Worm (Caenorhabditis elegans) whole organism, L3 larva: ENCODE results near the gene Y32G9B.1.

Experiments
- R02D3.7 ChIP-seq: fragments of 150-350 bp; optimal IDR thresholded peaks from 2 replicates; lab custom pipeline; 2014; ENCODE audit warnings: missing biosample characterization, missing genetic modification characterization
- aly-2 ChIP-seq: fragments of 150-350 bp; optimal IDR thresholded peaks from 2 replicates; lab custom pipeline; 2014; ENCODE audit warnings: missing biosample characterization, missing genetic modification characterization
- ama-1 ChIP-seq: fragments of 150-350 bp; optimal IDR thresholded peaks from 2 replicates; lab custom pipeline; 2018
- ceh-16 ChIP-seq: sonication (generic microtip); optimal IDR thresholded peaks from 2 replicates; lab custom pipeline; 2017; ENCODE audit warnings: missing biosample characterization, missing genetic modification characterization
- ceh-28 ChIP-seq: fragments of 150-350 bp; optimal IDR thresholded peaks from 2 replicates; lab custom pipeline; 2014; ENCODE audit warnings: missing biosample characterization, missing genetic modification reagents, missing genetic modification characterization
- ceh-82 ChIP-seq: fragments of 150-350 bp; optimal IDR thresholded peaks from 2 replicates; lab custom pipeline; 2014; ENCODE audit warnings: missing biosample characterization, missing genetic modification characterization
- egl-27 ChIP-seq: sonication (generic microtip); optimal IDR thresholded peaks from 4 replicates; lab custom pipeline; 2017; ENCODE audit warnings: missing biosample characterization, missing genetic modification reagents, missing genetic modification characterization
- egl-5 ChIP-seq: fragments of 150-350 bp; optimal IDR thresholded peaks from 2 replicates; lab custom pipeline; 2017; ENCODE audit warnings: missing biosample characterization, missing genetic modification reagents, missing genetic modification characterization, inconsistent platforms
- elt-1 ChIP-seq: fragments of 150-350 bp; optimal IDR thresholded peaks from 2 replicates; lab custom pipeline; 2014; ENCODE audit warnings: missing biosample characterization, missing genetic modification characterization
- elt-2 ChIP-seq: sonication (generic microtip); optimal IDR thresholded peaks from 2 replicates; lab custom pipeline; 2016; ENCODE audit warnings: missing genetic modification reagents, mild to moderate bottlenecking, missing genetic modification characterization, missing compliant biosample characterization
- elt-3 ChIP-seq, 3 experiments: fragments of 150-350 bp in 1 of 3; sonication (generic microtip) in 2 of 3; optimal IDR thresholded peaks; 2 replicates in 2 of 3; 4 replicates in 1 of 3; lab custom pipeline; 2014 to 2017; ENCODE audit warnings: missing biosample characterization in 3 of 3, missing genetic modification characterization in 3 of 3
- fkh-2 ChIP-seq: fragments of 150-350 bp; optimal IDR thresholded peaks from 2 replicates; lab custom pipeline; 2014; ENCODE audit warnings: missing biosample characterization, missing genetic modification reagents, missing genetic modification characterization
- jun-1 ChIP-seq: fragments of 150-350 bp; optimal IDR thresholded peaks from 2 replicates; lab custom pipeline; 2014; ENCODE audit warnings: missing biosample characterization, missing genetic modification reagents, missing genetic modification characterization
- lin-15B ChIP-seq: fragments of 150-350 bp; optimal IDR thresholded peaks from 2 replicates; lab custom pipeline; 2014; ENCODE audit warnings: missing biosample characterization, missing genetic modification characterization
- lsy-12 ChIP-seq: sonication (generic microtip); optimal IDR thresholded peaks from 2 replicates; lab custom pipeline; 2016; ENCODE audit warnings: mild to moderate bottlenecking, missing genetic modification characterization, missing compliant biosample characterization
- mdl-1 ChIP-seq: fragments of 150-350 bp; optimal IDR thresholded peaks from 2 replicates; lab custom pipeline; 2014; ENCODE audit warnings: missing biosample characterization, missing genetic modification characterization
- nfya-1 ChIP-seq: sonication (generic microtip); optimal IDR thresholded peaks from 2 replicates; lab custom pipeline; 2017; ENCODE audit warnings: missing genetic modification characterization, mild to moderate bottlenecking, missing compliant biosample characterization, antibody characterized with exemption, moderate library complexity; ENCODE audit not compliant: insufficient read depth
- nhr-11 ChIP-seq: fragments of 150-350 bp; optimal IDR thresholded peaks from 2 replicates; lab custom pipeline; 2014; ENCODE audit warnings: missing biosample characterization, missing genetic modification characterization
- nhr-12 ChIP-seq: fragments of 150-350 bp; optimal IDR thresholded peaks from 2 replicates; lab custom pipeline; 2014; ENCODE audit warnings: missing biosample characterization, missing genetic modification characterization
- nhr-23 ChIP-seq: fragments of 150-350 bp; optimal IDR thresholded peaks from 2 replicates; lab custom pipeline; 2014; ENCODE audit warnings: missing biosample characterization, missing genetic modification reagents, missing genetic modification characterization
- nhr-237 ChIP-seq: fragments of 150-350 bp; optimal IDR thresholded peaks from 2 replicates; lab custom pipeline; 2014; ENCODE audit warnings: missing biosample characterization, missing genetic modification characterization
- nhr-25 ChIP-seq: sonication (generic microtip); optimal IDR thresholded peaks from 2 replicates; lab custom pipeline; 2017; ENCODE audit warnings: missing biosample characterization, missing genetic modification characterization
- nhr-28 ChIP-seq: fragments of 150-350 bp; optimal IDR thresholded peaks from 2 replicates; lab custom pipeline; 2014; ENCODE audit warnings: missing biosample characterization, missing genetic modification characterization
- nhr-43 ChIP-seq: sonication (generic microtip); optimal IDR thresholded peaks from 2 replicates; lab custom pipeline; 2016; ENCODE audit warnings: mild to moderate bottlenecking, missing genetic modification characterization, missing compliant biosample characterization; ENCODE audit not compliant: poor library complexity, severe bottlenecking
- nhr-67 ChIP-seq: fragments of 150-350 bp; optimal IDR thresholded peaks from 2 replicates; lab custom pipeline; 2014; ENCODE audit warnings: missing biosample characterization, missing genetic modification characterization
- nhr-77 ChIP-seq: fragments of 150-350 bp; optimal IDR thresholded peaks from 2 replicates; lab custom pipeline; 2014; ENCODE audit warnings: missing biosample characterization, missing genetic modification characterization
- pha-4 ChIP-seq: fragments of 150-350 bp; optimal IDR thresholded peaks from 2 replicates; lab custom pipeline; 2014; ENCODE audit warnings: missing biosample characterization, missing genetic modification reagents, missing genetic modification characterization
- sea-2 ChIP-seq: fragments of 150-350 bp; sonication (generic microtip); optimal IDR thresholded peaks from 4 replicates; lab custom pipeline; 2014; ENCODE audit warnings: missing biosample characterization, missing genetic modification reagents, missing genetic modification characterization
- snpc-4 ChIP-seq: fragments of 150-350 bp; optimal IDR thresholded peaks from 2 replicates; lab custom pipeline; 2014; ENCODE audit warnings: missing biosample characterization, missing genetic modification characterization
- tbx-2 ChIP-seq: sonication (generic microtip); optimal IDR thresholded peaks from 2 replicates; lab custom pipeline; 2016; ENCODE audit warnings: mild to moderate bottlenecking, missing genetic modification characterization, missing compliant biosample characterization
- zag-1 ChIP-seq: fragments of 150-350 bp; optimal IDR thresholded peaks from 2 replicates; lab custom pipeline; 2014; ENCODE audit warnings: missing biosample characterization, missing genetic modification characterization
- ztf-11 ChIP-seq: fragments of 150-350 bp; optimal IDR thresholded peaks from 2 replicates; lab custom pipeline; 2014; ENCODE audit warnings: missing biosample characterization, missing genetic modification characterization
- ztf-4 ChIP-seq: fragments of 150-350 bp; optimal IDR thresholded peaks from 2 replicates; lab custom pipeline; 2014; ENCODE audit warnings: missing biosample characterization, missing genetic modification characterization

Gene Y32G9B.1

DNA sequence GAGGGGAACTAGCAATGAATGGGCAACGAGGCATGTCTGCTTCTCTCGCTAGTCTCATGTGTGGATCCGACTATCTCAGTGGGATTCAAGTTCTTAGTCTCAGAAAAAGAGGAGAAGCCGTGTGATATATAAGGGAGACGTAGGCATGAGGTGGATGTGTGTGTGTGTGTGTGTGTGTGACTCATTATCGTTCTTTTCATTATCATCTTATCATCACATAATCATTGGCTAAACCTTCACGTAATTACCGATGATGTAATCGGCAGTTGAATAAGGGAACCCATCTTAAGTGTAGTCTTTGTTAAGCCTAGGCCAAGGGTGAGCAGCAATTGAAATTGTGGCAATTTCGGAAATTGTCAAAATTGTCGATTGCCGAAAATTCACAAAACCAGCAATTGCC is at the start of gene Y32G9B.1:
Y32G9B.1 (minus strand) TSS at position 101 of the 400 bp plus-strand sequence.
- TF ChIP-seq nhr-11 (tag; lab: Kevin White, UChicago) (no peak), nhr-25 (tag; lab: Kevin White, UChicago) (peak; percentile 48)

DNA sequence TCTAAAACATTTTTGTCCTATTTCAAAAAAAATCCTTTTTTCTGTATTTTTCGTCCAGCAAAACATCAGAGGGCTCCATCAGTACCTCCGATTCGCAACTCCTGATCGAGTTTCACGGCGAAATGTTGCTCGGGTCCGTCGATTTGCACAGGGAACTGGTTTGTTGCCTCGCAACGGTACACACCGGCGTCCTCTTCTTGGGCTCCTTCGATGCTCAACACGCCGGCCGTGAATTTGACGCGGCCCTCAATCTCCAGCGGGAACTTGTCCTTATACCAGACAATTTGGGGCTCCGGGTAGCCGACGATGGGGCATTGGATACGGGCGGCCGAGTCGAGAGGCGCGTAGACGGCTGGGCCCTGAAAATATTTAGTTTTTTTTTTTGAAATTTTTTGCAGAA is 48.2 kb upstream of the Y32G9B.1 start:
- TF ChIP-seq lin-15B (tag; lab: Kevin White, UChicago), result no peak
- no peak for TF ChIP-seq elt-1
- TF ChIP-seq nhr-77 (tag; lab: Kevin White, UChicago), result no peak
- no peak for TF ChIP-seq zag-1 (tag; lab: Kevin White, UChicago)
- no peak for TF ChIP-seq nhr-67 (tag; lab: Kevin White, UChicago)
- TF ChIP-seq nhr-23 (tag; lab: Kevin White, UChicago), result no peak
- TF ChIP-seq mdl-1 (tag; lab: Kevin White, UChicago), result no peak
- no peak for TF ChIP-seq elt-2 (tag; lab: Kevin White, UChicago)
- TF ChIP-seq nhr-43 (tag; lab: Kevin White, UChicago), result no peak
- no peak for TF ChIP-seq lsy-12 (tag; lab: Kevin White, UChicago)
- TF ChIP-seq nfya-1, result no peak
- TF ChIP-seq nhr-25 (tag; lab: Kevin White, UChicago), result no peak
- TF ChIP-seq R02D3.7 (tag; lab: Kevin White, UChicago), result no peak
- no peak for TF ChIP-seq fkh-2 (tag; lab: Kevin White, UChicago)
- no peak for TF ChIP-seq egl-5 (tag; lab: Kevin White, UChicago)
- TF ChIP-seq nhr-12 (tag; lab: Kevin White, UChicago), result no peak
- TF ChIP-seq aly-2 (tag; lab: Kevin White, UChicago), result no peak
- TF ChIP-seq ztf-11, result no peak

DNA sequence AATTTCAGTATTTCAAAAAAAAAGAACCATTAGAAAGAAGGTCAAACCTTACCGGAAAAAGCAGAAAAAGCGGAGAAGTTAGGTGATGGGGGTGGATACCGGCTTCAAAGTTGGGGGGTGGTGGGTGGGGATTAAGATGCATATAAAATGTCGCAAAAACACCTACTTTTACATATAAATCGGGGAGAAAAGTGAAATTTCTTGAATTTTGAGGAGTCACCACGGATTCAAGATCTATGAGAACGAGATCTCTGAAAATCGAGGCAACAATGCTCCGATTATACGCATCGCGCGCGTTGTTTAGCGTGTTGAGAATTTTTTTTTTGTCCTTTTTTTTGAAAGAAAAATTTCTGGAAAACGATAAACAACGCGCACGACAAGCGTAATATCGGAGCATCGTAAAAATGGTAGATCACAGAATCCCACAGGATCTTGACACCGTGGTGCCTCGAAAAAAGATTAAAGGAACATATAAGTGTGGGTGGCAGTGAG is 45.7 kb upstream of the Y32G9B.1 start:
- no peak for TF ChIP-seq nhr-28 (tag; lab: Kevin White, UChicago)
- peak; percentile 75 for TF ChIP-seq ama-1
- TF ChIP-seq egl-27 (tag; lab: Kevin White, UChicago), result no peak
- peak; percentile 84 for TF ChIP-seq lsy-12 (tag; lab: Kevin White, UChicago)
- no peak for TF ChIP-seq ztf-11
- TF ChIP-seq jun-1 (tag; lab: Kevin White, UChicago), result no peak
- no peak for TF ChIP-seq mdl-1 (tag; lab: Kevin White, UChicago)
- peak; percentile 74 for TF ChIP-seq ztf-4 (tag; lab: Kevin White, UChicago)
- peak; percentile 10 for TF ChIP-seq pha-4
- TF ChIP-seq lin-15B (tag; lab: Kevin White, UChicago), result peak; percentile 0
- TF ChIP-seq elt-2 (tag; lab: Kevin White, UChicago), result peak; percentile 33
- no peak for TF ChIP-seq ceh-28 (tag; lab: Kevin White, UChicago)
- TF ChIP-seq nhr-25 (tag; lab: Kevin White, UChicago), result no peak
- TF ChIP-seq nhr-77 (tag; lab: Kevin White, UChicago), result no peak
- TF ChIP-seq tbx-2 (tag; lab: Kevin White, UChicago), result no peak
- TF ChIP-seq, all 47 proteins: peak for 6

DNA sequence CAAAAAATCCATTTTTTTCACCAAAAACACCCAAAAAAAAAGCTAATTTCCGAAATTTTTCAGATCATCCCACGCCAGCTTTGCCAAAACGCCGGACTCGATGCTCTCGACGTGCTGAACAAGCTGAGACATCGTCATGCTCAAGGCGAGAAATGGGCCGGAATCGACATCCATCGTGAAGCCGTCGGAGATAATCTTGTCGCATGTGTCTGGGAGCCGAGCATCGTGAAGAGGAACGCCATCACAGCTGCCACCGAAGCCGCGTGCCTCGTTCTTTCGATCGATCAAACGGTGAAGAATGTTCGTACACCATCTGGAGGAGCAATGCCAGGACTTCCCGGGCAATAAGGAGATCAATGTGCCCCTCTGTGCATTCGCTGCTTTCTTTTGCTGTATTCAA is 45.0 kb upstream of the Y32G9B.1 start:
- TF ChIP-seq nhr-237 (no peak), snpc-4 (tag; lab: Kevin White, UChicago) (no peak), mdl-1 (tag; lab: Kevin White, UChicago) (no peak), tbx-2 (tag; lab: Kevin White, UChicago) (no peak), zag-1 (tag; lab: Kevin White, UChicago) (no peak), nfya-1 (no peak), ama-1 (no peak), nhr-23 (tag; lab: Kevin White, UChicago) (no peak), nhr-28 (tag; lab: Kevin White, UChicago) (no peak), lin-15B (tag; lab: Kevin White, UChicago) (no peak), ceh-16 (tag; lab: Kevin White, UChicago) (no peak), ceh-28 (tag; lab: Kevin White, UChicago) (no peak), nhr-67 (tag; lab: Kevin White, UChicago) (no peak), sea-2 (GFP tag; lab: Kevin White, UChicago) (no peak), egl-5 (tag; lab: Kevin White, UChicago) (no peak), ceh-82 (no peak), elt-3 (tag; optimal IDR thresholded peaks at IDR 0.05; lab: Kevin White, UChicago) (no peak), nhr-12 (tag; lab: Kevin White, UChicago) (no peak), jun-1 (tag; lab: Kevin White, UChicago) (no peak)
